Fruit fly (Drosophila melanogaster): ENCODE data around the gene Myo95E.

Gene Myo95E

DNA sequence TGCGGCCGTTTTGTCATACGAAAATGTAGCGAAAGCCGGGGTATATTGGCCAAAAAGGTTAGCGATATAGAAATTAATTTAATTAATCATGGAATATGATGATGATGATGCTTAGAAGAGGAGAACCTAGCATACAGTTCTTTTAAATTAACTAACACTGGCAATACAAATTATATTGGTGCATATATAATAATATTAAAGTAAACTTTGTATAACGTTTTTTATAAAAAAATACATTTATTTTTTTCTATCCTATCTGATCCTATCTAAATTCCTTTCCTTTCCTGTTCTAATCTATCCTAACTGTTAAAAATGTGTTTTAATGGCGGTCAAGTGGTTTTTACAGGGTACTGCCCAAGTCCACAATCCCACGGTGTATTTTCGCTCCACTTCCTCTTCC, 44.6 kb upstream of the Myo95E start (continued):
- no peak for TF ChIP-seq spab (GFP tag; optimal IDR thresholded peaks at IDR 0.05)
- TF ChIP-seq achi (GFP tag; optimal IDR thresholded peaks at IDR 0.05), result peak; percentile 46
- TF ChIP-seq CG8319 (GFP tag; optimal IDR thresholded peaks at IDR 0.05), result no peak
- peak; percentile 31 for TF ChIP-seq Sox15 (GFP tag; optimal IDR thresholded peaks at IDR 0.05)
- TF ChIP-seq Sox14 (GFP tag; optimal IDR thresholded peaks at IDR 0.05), result no peak
- no peak for TF ChIP-seq fd85E (GFP tag; optimal IDR thresholded peaks at IDR 0.05)
- TF ChIP-seq Gug (GFP tag; IDR thresholded peaks at IDR 0.05), result no peak
- TF ChIP-seq CG32006 (GFP tag; optimal IDR thresholded peaks at IDR 0.05), result peak; percentile 75
- TF ChIP-seq Eip78C (GFP tag), result peak; percentile 73
- no peak for TF ChIP-seq vri (GFP tag; optimal IDR thresholded peaks at IDR 0.05)
- peak; percentile 9 for TF ChIP-seq Hr39 (GFP tag; optimal IDR thresholded peaks at IDR 0.05)
- TF ChIP-seq ss (GFP tag; optimal IDR thresholded peaks at IDR 0.05), result no peak
- peak; percentile 28 for TF ChIP-seq Smox (GFP tag; optimal IDR thresholded peaks at IDR 0.05)
- peak; percentile 47 for TF ChIP-seq CG3919 (GFP tag; optimal IDR thresholded peaks at IDR 0.05)
- no peak for TF ChIP-seq CG16779 (tag; optimal IDR thresholded peaks at IDR 0.05)
- TF ChIP-seq acj6 (GFP tag; optimal IDR thresholded peaks at IDR 0.05), result peak; percentile 44
- TF ChIP-seq CG31627 (GFP tag; optimal IDR thresholded peaks at IDR 0.05), result peak; percentile 41

- TF ChIP-seq CG16779 (tag; optimal IDR thresholded peaks at IDR 0.05), result no peak
- peak; percentile 15 for TF ChIP-seq CG6854 (GFP tag; optimal IDR thresholded peaks at IDR 0.05)
- peak; percentile 6 for TF ChIP-seq vri (GFP tag; optimal IDR thresholded peaks at IDR 0.05)
- peak; percentile 80 for TF ChIP-seq Blimp-1 (GFP tag; optimal IDR thresholded peaks at IDR 0.05)
Observed at dm6 chr3R:24205234-24205894, 44.1 kb upstream of the Myo95E start.

DNA sequence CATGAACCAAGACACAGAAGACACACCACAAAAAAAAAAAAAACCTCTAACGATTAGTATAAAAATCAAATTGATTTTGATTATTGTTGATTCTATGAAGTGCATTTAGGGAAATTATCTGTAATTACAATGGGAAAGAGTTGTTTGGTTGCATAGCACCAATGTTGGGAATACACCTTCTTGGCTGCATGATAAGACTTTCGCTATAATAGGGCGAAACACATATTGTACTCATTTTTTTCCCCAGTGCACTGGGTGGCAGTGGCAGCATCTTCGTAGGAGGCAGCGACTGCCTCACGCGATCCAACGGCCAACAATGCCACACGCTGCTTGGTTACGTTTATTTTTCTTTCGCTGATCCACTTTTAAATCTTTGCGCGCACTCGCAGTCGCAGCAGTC, 42.7 kb upstream of the Myo95E start:
- TF ChIP-seq CG3919 (GFP tag; optimal IDR thresholded peaks at IDR 0.05) (peak; percentile 41), Eip93F (GFP tag; optimal IDR thresholded peaks at IDR 0.05) (no peak), CG10669 (GFP tag; optimal IDR thresholded peaks at IDR 0.05) (no peak), cyc (GFP tag; optimal IDR thresholded peaks at IDR 0.05) (peak; percentile 16), CG11294 (GFP tag; IDR thresholded peaks at IDR 0.05) (0 out of 2 replicates have a peak, but pooled peaks have one; percentile 30), fd85E (GFP tag; optimal IDR thresholded peaks at IDR 0.05) (no peak), Lpt (GFP tag; optimal IDR thresholded peaks at IDR 0.05) (peak; percentile 28), Hr39 (GFP tag; optimal IDR thresholded peaks at IDR 0.05) (peak; percentile 19), Ets21C (GFP tag; optimal IDR thresholded peaks at IDR 0.05) (no peak), CG11762 (GFP tag; optimal IDR thresholded peaks at IDR 0.05; ENCODE audit: insufficient read depth) (no peak), Eip78C (GFP tag) (peak; percentile 78), CG8119 (GFP tag; IDR thresholded peaks at IDR 0.05) (peak; percentile 56), ss (GFP tag; optimal IDR thresholded peaks at IDR 0.05) (no peak), CG7368 (GFP tag; optimal IDR thresholded peaks at IDR 0.05) (no peak), svp (GFP tag) (no peak), fkh (GFP tag; optimal IDR thresholded peaks at IDR 0.05) (no peak), eg (GFP tag; IDR thresholded peaks at IDR 0.05) (peak; percentile 22; the same call in 1 of the 3 replicates), Sox102F (GFP tag; optimal IDR thresholded peaks at IDR 0.05) (no peak), CG9139 (GFP tag; optimal IDR thresholded peaks at IDR 0.05) (no peak), Met (GFP tag; optimal IDR thresholded peaks at IDR 0.05) (no peak), CG1621 (tag; optimal IDR thresholded peaks at IDR 0.05) (no peak), CG15336 (GFP tag; IDR thresholded peaks at IDR 0.05) (peak; percentile 68), CG32006 (GFP tag; optimal IDR thresholded peaks at IDR 0.05) (peak; percentile 87), salr (GFP tag; optimal IDR thresholded peaks at IDR 0.05) (no peak), acj6 (GFP tag; optimal IDR thresholded peaks at IDR 0.05) (peak; percentile 11), CG6808 (GFP tag; optimal IDR thresholded peaks at IDR 0.05) (no peak), esn (GFP tag; optimal IDR thresholded peaks at IDR 0.05) (no peak), CG16779 (tag; optimal IDR thresholded peaks at IDR 0.05) (no peak), Hr4 (GFP tag; optimal IDR thresholded peaks at IDR 0.05) (peak; percentile 82), Blimp-1 (GFP tag; optimal IDR thresholded peaks at IDR 0.05) (no peak), spab (GFP tag; optimal IDR thresholded peaks at IDR 0.05) (no peak), CG11902 (GFP tag; optimal IDR thresholded peaks at IDR 0.05) (no peak), CG4318 (GFP tag; optimal IDR thresholded peaks at IDR 0.05) (peak; percentile 84), fd59A (GFP tag; optimal IDR thresholded peaks at IDR 0.05) (no peak), Sox15 (GFP tag; optimal IDR thresholded peaks at IDR 0.05) (no peak), CG31627 (GFP tag; optimal IDR thresholded peaks at IDR 0.05) (peak; percentile 22), CG6276 (GFP tag; optimal IDR thresholded peaks at IDR 0.05) (peak; percentile 49), dsx (GFP tag; optimal IDR thresholded peaks at IDR 0.05; ENCODE audit: poor library complexity, severe bottlenecking) (no peak)

All from whole organism, prepupa.